Fruit fly (Drosophila melanogaster): Measurements from ENCODE around the gene Hesr.
A peak's percentile ranks its signal among the peaks of the same experiment; 100 is the strongest.

The Hesr gene

dm6 chrX:18243184-18243375 is 38.1 kb upstream of the Hesr start, which contains the start of gene upd2:
upd2 (minus strand) TSS chrX:18243284.
- no peak for TF ChIP-seq CG7045 (GFP tag; optimal IDR thresholded peaks at IDR 0.05)
- no peak for TF ChIP-seq ovo (GFP tag; optimal IDR thresholded peaks at IDR 0.05)
- no peak for TF ChIP-seq CG7101 (tag; optimal IDR thresholded peaks at IDR 0.05)
- TF ChIP-seq cnc (optimal IDR thresholded peaks at IDR 0.05): no peak
- TF ChIP-seq Hr96 (GFP tag; optimal IDR thresholded peaks at IDR 0.05): no peak
- no peak for TF ChIP-seq cic (GFP tag; optimal IDR thresholded peaks at IDR 0.05)
- TF ChIP-seq CG5204 (GFP tag; optimal IDR thresholded peaks at IDR 0.05): no peak

dm6 chrX:18241267-18241666 is 36.3 kb upstream of the Hesr start:
- no peak for TF ChIP-seq Hr96 (GFP tag; optimal IDR thresholded peaks at IDR 0.05)
- no peak for TF ChIP-seq CG5204 (GFP tag; optimal IDR thresholded peaks at IDR 0.05)
- no peak for TF ChIP-seq Clk (GFP tag; optimal IDR thresholded peaks at IDR 0.05)
- TF ChIP-seq CG1620 (GFP tag; optimal IDR thresholded peaks at IDR 0.05): no peak
- no peak for TF ChIP-seq Mnt (GFP tag; optimal IDR thresholded peaks at IDR 0.05)
- TF ChIP-seq CG14711 (tag; optimal IDR thresholded peaks at IDR 0.05): no peak
- no peak for TF ChIP-seq bab1 (GFP tag; optimal IDR thresholded peaks at IDR 0.05)
- TF ChIP-seq CG11617 (GFP tag; optimal IDR thresholded peaks at IDR 0.05): no peak
- TF ChIP-seq cnc (optimal IDR thresholded peaks at IDR 0.05): no peak
- no peak for TF ChIP-seq CG33017 (tag; optimal IDR thresholded peaks at IDR 0.05)

- no peak for TF ChIP-seq CG33017 (tag; optimal IDR thresholded peaks at IDR 0.05)
- TF ChIP-seq CG7101 (tag; optimal IDR thresholded peaks at IDR 0.05): no peak
- TF ChIP-seq kay (GFP tag; ENCODE audit: borderline replicate concordance): no peak
- TF ChIP-seq CG7045 (GFP tag; optimal IDR thresholded peaks at IDR 0.05): no peak
- TF ChIP-seq Clk (GFP tag; optimal IDR thresholded peaks at IDR 0.05): no peak
- no peak for TF ChIP-seq Hr96 (GFP tag; optimal IDR thresholded peaks at IDR 0.05)
- no peak for TF ChIP-seq CG14711 (tag; optimal IDR thresholded peaks at IDR 0.05)
- TF ChIP-seq tj (GFP tag; optimal IDR thresholded peaks at IDR 0.05): no peak
- TF ChIP-seq bab1 (GFP tag; optimal IDR thresholded peaks at IDR 0.05): peak; percentile 51
Observed at dm6 chrX:18239301-18239700, 34.4 kb upstream of the Hesr start.

dm6 chrX:18238449-18238848 is 33.5 kb upstream of the Hesr start:
- TF ChIP-seq CG11617 (GFP tag; optimal IDR thresholded peaks at IDR 0.05): no peak
- TF ChIP-seq bab1 (GFP tag; optimal IDR thresholded peaks at IDR 0.05): no peak
- TF ChIP-seq CG7045 (GFP tag; optimal IDR thresholded peaks at IDR 0.05): no peak
- no peak for TF ChIP-seq cic (GFP tag; optimal IDR thresholded peaks at IDR 0.05)
- TF ChIP-seq toe (GFP tag; optimal IDR thresholded peaks at IDR 0.05): no peak
- no peak for TF ChIP-seq kay (GFP tag; ENCODE audit: borderline replicate concordance)
- TF ChIP-seq tj (GFP tag; optimal IDR thresholded peaks at IDR 0.05): no peak
- TF ChIP-seq Clk (GFP tag; optimal IDR thresholded peaks at IDR 0.05): no peak
- no peak for TF ChIP-seq CG1620 (GFP tag; optimal IDR thresholded peaks at IDR 0.05)
- TF ChIP-seq CG5204 (GFP tag; optimal IDR thresholded peaks at IDR 0.05): no peak
- no peak for TF ChIP-seq ovo (GFP tag; optimal IDR thresholded peaks at IDR 0.05)

- TF ChIP-seq CG11617 (GFP tag; optimal IDR thresholded peaks at IDR 0.05) (no peak), cnc (optimal IDR thresholded peaks at IDR 0.05) (no peak)
Observed at dm6 chrX:18237886-18238285, 32.9 kb upstream of the Hesr start.

- TF ChIP-seq Crg-1 (GFP tag; optimal IDR thresholded peaks at IDR 0.05): no peak
- TF ChIP-seq toe (GFP tag; optimal IDR thresholded peaks at IDR 0.05): no peak
- no peak for TF ChIP-seq Clk (GFP tag; optimal IDR thresholded peaks at IDR 0.05)
- TF ChIP-seq CG1620 (GFP tag; optimal IDR thresholded peaks at IDR 0.05): no peak
- no peak for TF ChIP-seq pad (GFP tag; optimal IDR thresholded peaks at IDR 0.05)
Observed at dm6 chrX:18225976-18226375, 21.0 kb upstream of the Hesr start, which contains the start of gene CG33639. CG33639 (minus strand) TSS chrX:18226076.

- TF ChIP-seq cnc (optimal IDR thresholded peaks at IDR 0.05) (no peak), Mnt (GFP tag; optimal IDR thresholded peaks at IDR 0.05) (no peak), CG1620 (GFP tag; optimal IDR thresholded peaks at IDR 0.05) (no peak), CG12768 (GFP tag; optimal IDR thresholded peaks at IDR 0.05) (no peak), pad (GFP tag; optimal IDR thresholded peaks at IDR 0.05) (no peak), tj (GFP tag; optimal IDR thresholded peaks at IDR 0.05) (no peak), Crg-1 (GFP tag; optimal IDR thresholded peaks at IDR 0.05) (no peak), CG33017 (tag; optimal IDR thresholded peaks at IDR 0.05) (no peak), kay (GFP tag; ENCODE audit: borderline replicate concordance) (no peak), CG7045 (GFP tag; optimal IDR thresholded peaks at IDR 0.05) (no peak), cic (GFP tag; optimal IDR thresholded peaks at IDR 0.05) (no peak), CG5204 (GFP tag; optimal IDR thresholded peaks at IDR 0.05) (no peak), CG7101 (tag; optimal IDR thresholded peaks at IDR 0.05) (no peak), ovo (GFP tag; optimal IDR thresholded peaks at IDR 0.05) (no peak), bab1 (GFP tag; optimal IDR thresholded peaks at IDR 0.05) (no peak), CG14711 (tag; optimal IDR thresholded peaks at IDR 0.05) (no peak)
Observed at dm6 chrX:18208930-18209477, 4.1 kb upstream of the Hesr start, which contains the start of gene Him. Him (plus strand) TSS chrX:18209427.
